Fruit fly (Drosophila melanogaster) whole organism, embryonic: ENCODE results near the gene Hr96.

Source experiments
- B-H2 ChIP-seq: fragments of 200-800 bp; sonication (Bioruptor generic); optimal IDR thresholded peaks from 2 replicates; lab custom pipeline; 2018; ENCODE audit warnings: missing biosample characterization, mild to moderate bottlenecking, missing genetic modification characterization
- CG10267 ChIP-seq: fragments of 200-800 bp; sonication (Bioruptor generic); optimal IDR thresholded peaks from 2 replicates; lab custom pipeline; 2018; ENCODE audit warnings: missing biosample characterization, mild to moderate bottlenecking, missing genetic modification characterization, moderate library complexity
- CG10462 ChIP-seq: fragments of 200-800 bp; sonication (Bioruptor generic); optimal IDR thresholded peaks from 2 replicates; lab custom pipeline; 2016; ENCODE audit warnings: missing biosample characterization, missing genetic modification characterization
- CG10654 ChIP-seq: fragments of 200-800 bp; sonication (Bioruptor generic); optimal IDR thresholded peaks from 2 replicates; lab custom pipeline; 2016; ENCODE audit warnings: missing biosample characterization, missing genetic modification characterization
- CG11093 ChIP-seq: fragments of 200-800 bp; sonication (Bioruptor generic); IDR thresholded peaks from 3 replicates; pipeline ENCODE4 v1.3.6; 2022; ENCODE audit warnings: missing biosample characterization, missing genetic modification characterization
- CG11398 ChIP-seq: fragments of 200-800 bp; sonication (Bioruptor generic); optimal IDR thresholded peaks from 2 replicates; lab custom pipeline; 2016; ENCODE audit warnings: missing biosample characterization, missing genetic modification characterization
- CG12659 ChIP-seq: fragments of 200-800 bp; sonication (Bioruptor generic); optimal IDR thresholded peaks from 3 replicates; lab custom pipeline; 2017; ENCODE audit warnings: mild to moderate bottlenecking, missing biosample characterization, missing genetic modification reagents, missing genetic modification characterization
- CG15696 ChIP-seq: fragments of 200-800 bp; sonication (Bioruptor generic); optimal IDR thresholded peaks from 2 replicates; lab custom pipeline; 2019; ENCODE audit warnings: missing biosample characterization, mild to moderate bottlenecking, missing genetic modification characterization, moderate library complexity
- CG1602 ChIP-seq: fragments of 200-800 bp; sonication (Bioruptor generic); optimal IDR thresholded peaks from 3 replicates; lab custom pipeline; 2016; ENCODE audit warnings: missing biosample characterization, missing genetic modification characterization
- CG1603 ChIP-seq: fragments of 200-800 bp; sonication (Bioruptor generic); optimal IDR thresholded peaks from 2 replicates; lab custom pipeline; 2019; ENCODE audit warnings: missing biosample characterization, mild to moderate bottlenecking, missing genetic modification characterization, moderate library complexity
- CG31388 ChIP-seq: fragments of 200-800 bp; sonication (Bioruptor generic); optimal IDR thresholded peaks from 2 replicates; lab custom pipeline; 2016; ENCODE audit warnings: missing biosample characterization, missing genetic modification characterization
- CG34422 ChIP-seq: fragments of 200-800 bp; sonication (Bioruptor generic); IDR thresholded peaks from 3 replicates; pipeline ENCODE4 v1.3.6; 2022; ENCODE audit warnings: missing biosample characterization, missing genetic modification characterization
- CG42726 ChIP-seq: fragments of 200-800 bp; sonication (Bioruptor generic); IDR thresholded peaks from 2 replicates; pipeline ENCODE4 v1.3.6; 2022; ENCODE audit warnings: missing biosample characterization, missing genetic modification characterization; ENCODE audit not compliant: partially characterized antibody
- CG5180 ChIP-seq: fragments of 200-800 bp; sonication (Bioruptor generic); optimal IDR thresholded peaks from 3 replicates; lab custom pipeline; 2017; ENCODE audit warnings: missing biosample characterization, missing genetic modification characterization, mild to moderate bottlenecking, moderate library complexity, missing genetic modification reagents
- CG6689 ChIP-seq: fragments of 200-800 bp; sonication (Bioruptor generic); IDR thresholded peaks from 2 replicates; pipeline ENCODE4 v1.3.6; 2022; ENCODE audit warnings: missing biosample characterization, missing genetic modification characterization
- CG9437 ChIP-seq: fragments of 200-800 bp; sonication (Bioruptor generic); optimal IDR thresholded peaks from 2 replicates; lab custom pipeline; 2018; ENCODE audit warnings: missing biosample characterization, mild to moderate bottlenecking, missing genetic modification characterization
- Dad ChIP-seq: fragments of 200-800 bp; sonication (Bioruptor generic); optimal IDR thresholded peaks from 3 replicates; lab custom pipeline; 2016; ENCODE audit warnings: missing biosample characterization, missing genetic modification characterization
- Dbx ChIP-seq: fragments of 200-800 bp; sonication (Bioruptor generic); IDR thresholded peaks from 3 replicates; pipeline ENCODE4 v1.3.6; 2022; ENCODE audit warnings: missing biosample characterization, missing genetic modification characterization
- Dref ChIP-seq: fragments of 200-800 bp; sonication (Bioruptor generic); IDR thresholded peaks from 2 replicates; pipeline ENCODE4 v1.3.6; 2022; ENCODE audit warnings: missing biosample characterization, missing genetic modification characterization
- H2.0 ChIP-seq: fragments of 200-800 bp; sonication (Bioruptor generic); IDR thresholded peaks from 2 replicates; pipeline ENCODE4 v1.3.6; 2022; ENCODE audit warnings: missing biosample characterization, missing genetic modification characterization
- HLH3B ChIP-seq: fragments of 200-800 bp; sonication (Bioruptor generic); IDR thresholded peaks from 2 replicates; pipeline ENCODE4 v1.3.6; 2022; ENCODE audit warnings: missing biosample characterization, missing genetic modification characterization
- HLHmδ ChIP-seq: fragments of 200-800 bp; sonication (Bioruptor generic); optimal IDR thresholded peaks from 2 replicates; lab custom pipeline; 2018; ENCODE audit warnings: missing biosample characterization, mild to moderate bottlenecking, missing genetic modification characterization, moderate library complexity
- Hmx ChIP-seq: fragments of 200-800 bp; sonication (Bioruptor generic); optimal IDR thresholded peaks from 2 replicates; lab custom pipeline; 2016; ENCODE audit warnings: missing biosample characterization, missing genetic modification characterization
- Hr78 ChIP-seq, 2 experiments: fragments of 200-800 bp in 1 of 2; fragments of >200 bp in 1 of 2; sonication (Bioruptor generic) in 1 of 2; optimal IDR thresholded peaks; 2 replicates each; lab custom pipeline; 2017 to 2019; ENCODE audit warnings: missing biosample characterization in 2 of 2, missing genetic modification characterization in 2 of 2, mild to moderate bottlenecking in 1 of 2, moderate library complexity in 1 of 2
- Med ChIP-seq: fragments of 200-800 bp; sonication (Bioruptor generic); peaks from one replicate; lab custom pipeline; 2016; ENCODE audit warnings: missing biosample characterization, missing genetic modification characterization, mild to moderate bottlenecking, inconsistent platforms, moderate library complexity
- NC2α ChIP-seq: fragments of 200-800 bp; sonication (Bioruptor generic); optimal IDR thresholded peaks from 2 replicates; lab custom pipeline; 2016; ENCODE audit warnings: missing biosample characterization, missing genetic modification characterization
- NFAT ChIP-seq: fragments of 200-800 bp; sonication (Bioruptor generic); IDR thresholded peaks from 2 replicates; pipeline ENCODE4 v1.3.6; 2022; ENCODE audit warnings: missing biosample characterization, missing genetic modification characterization
- Neu2 ChIP-seq: fragments of 200-800 bp; sonication (Bioruptor generic); optimal IDR thresholded peaks from 3 replicates; lab custom pipeline; 2016; ENCODE audit warnings: missing biosample characterization, missing genetic modification characterization, borderline replicate concordance
- Sox102F ChIP-seq: fragments of 200-800 bp; sonication (Bioruptor generic); optimal IDR thresholded peaks from 2 replicates; lab custom pipeline; 2018; ENCODE audit warnings: missing biosample characterization, mild to moderate bottlenecking, missing genetic modification characterization, moderate library complexity
- Usf ChIP-seq: fragments of 200-800 bp; sonication (Bioruptor generic); optimal IDR thresholded peaks from 2 replicates; lab custom pipeline; 2017; ENCODE audit warnings: missing genotype, missing biosample characterization, missing genetic modification characterization
- ash1 ChIP-seq: fragments of 200-800 bp; sonication (Bioruptor generic); optimal IDR thresholded peaks from 2 replicates; lab custom pipeline; 2018; ENCODE audit warnings: missing biosample characterization, mild to moderate bottlenecking, missing genetic modification characterization
- btn ChIP-seq: fragments of 200-800 bp; sonication (Bioruptor generic); optimal IDR thresholded peaks from 2 replicates; lab custom pipeline; 2016; ENCODE audit warnings: missing biosample characterization, missing genetic modification characterization
- caup ChIP-seq: fragments of 200-800 bp; sonication (Bioruptor generic); optimal IDR thresholded peaks from 3 replicates; lab custom pipeline; 2017; ENCODE audit warnings: missing biosample characterization, mild to moderate bottlenecking, missing genetic modification characterization, moderate library complexity; ENCODE audit not compliant: severe bottlenecking
- eve ChIP-seq, 2 experiments: fragments of >200 bp; optimal IDR thresholded peaks; 2 replicates each; lab custom pipeline; 2017; ENCODE audit warnings: missing biosample characterization in 2 of 2, missing genetic modification characterization in 2 of 2
- fu2 ChIP-seq: fragments of 200-800 bp; sonication (Bioruptor generic); optimal IDR thresholded peaks from 2 replicates; lab custom pipeline; 2016; ENCODE audit warnings: missing biosample characterization, missing genetic modification characterization
- grau ChIP-seq: fragments of 200-800 bp; optimal IDR thresholded peaks from 3 replicates; lab custom pipeline; 2019; ENCODE audit warnings: missing biosample characterization, mild to moderate bottlenecking, missing genetic modification characterization, moderate library complexity
- gro ChIP-seq: fragments of 200-800 bp; sonication (Bioruptor generic); optimal IDR thresholded peaks from 2 replicates; lab custom pipeline; 2016; ENCODE audit warnings: missing biosample characterization, missing genetic modification characterization
- ind ChIP-seq: fragments of 200-800 bp; sonication (Bioruptor generic); optimal IDR thresholded peaks from 3 replicates; lab custom pipeline; 2016; ENCODE audit warnings: missing biosample characterization, missing genetic modification characterization
- jing ChIP-seq: fragments of 200-800 bp; sonication (Bioruptor generic); optimal IDR thresholded peaks from 2 replicates; lab custom pipeline; 2018; ENCODE audit warnings: missing biosample characterization, mild to moderate bottlenecking, missing genetic modification characterization
- klu ChIP-seq: fragments of 200-800 bp; sonication (Bioruptor generic); IDR thresholded peaks from 2 replicates; pipeline ENCODE4 v1.3.6; 2022; ENCODE audit warnings: missing biosample characterization, missing genetic modification characterization
- mld ChIP-seq: fragments of 200-800 bp; sonication (Bioruptor generic); IDR thresholded peaks from 3 replicates; pipeline ENCODE4 v1.3.6; 2022; ENCODE audit warnings: missing biosample characterization, missing genetic modification characterization; ENCODE audit not compliant: partially characterized antibody
- p53 ChIP-seq: fragments of 200-800 bp; sonication (Bioruptor generic); optimal IDR thresholded peaks from 2 replicates; lab custom pipeline; 2016; ENCODE audit warnings: missing biosample characterization, missing genetic modification characterization
- pita ChIP-seq: fragments of 200-800 bp; sonication (Bioruptor generic); optimal IDR thresholded peaks from 2 replicates; lab custom pipeline; 2017; ENCODE audit warnings: missing biosample characterization, mild to moderate bottlenecking, missing genetic modification characterization
- repo ChIP-seq: fragments of 200-800 bp; sonication (Bioruptor generic); optimal IDR thresholded peaks from 2 replicates; lab custom pipeline; 2016; ENCODE audit warnings: missing biosample characterization, missing genetic modification characterization
- salm ChIP-seq: fragments of 200-800 bp; sonication (Bioruptor generic); optimal IDR thresholded peaks from 2 replicates; lab custom pipeline; 2018; ENCODE audit warnings: missing biosample characterization, mild to moderate bottlenecking, missing genetic modification characterization
- schlank ChIP-seq: fragments of 200-800 bp; sonication (Bioruptor generic); optimal IDR thresholded peaks from 2 replicates; lab custom pipeline; 2018; ENCODE audit warnings: missing biosample characterization, mild to moderate bottlenecking, missing genetic modification characterization
- sqz ChIP-seq: fragments of 200-800 bp; sonication (Bioruptor generic); optimal IDR thresholded peaks from 3 replicates; lab custom pipeline; 2018; ENCODE audit warnings: missing biosample characterization, mild to moderate bottlenecking, missing genetic modification characterization
- trem ChIP-seq: fragments of 200-800 bp; optimal IDR thresholded peaks from 3 replicates; lab custom pipeline; 2019; ENCODE audit warnings: missing biosample characterization, mild to moderate bottlenecking, missing genetic modification characterization, moderate library complexity
- wor ChIP-seq: fragments of 200-800 bp; sonication (Bioruptor generic); IDR thresholded peaks from 2 replicates; pipeline ENCODE4 v1.3.6; 2022; ENCODE audit warnings: missing biosample characterization, missing genetic modification characterization
- zfh2 ChIP-seq: fragments of 200-800 bp; sonication (Bioruptor generic); optimal IDR thresholded peaks from 2 replicates; lab custom pipeline; 2016; ENCODE audit warnings: missing biosample characterization, missing genetic modification characterization

The Hr96 gene

DNA sequence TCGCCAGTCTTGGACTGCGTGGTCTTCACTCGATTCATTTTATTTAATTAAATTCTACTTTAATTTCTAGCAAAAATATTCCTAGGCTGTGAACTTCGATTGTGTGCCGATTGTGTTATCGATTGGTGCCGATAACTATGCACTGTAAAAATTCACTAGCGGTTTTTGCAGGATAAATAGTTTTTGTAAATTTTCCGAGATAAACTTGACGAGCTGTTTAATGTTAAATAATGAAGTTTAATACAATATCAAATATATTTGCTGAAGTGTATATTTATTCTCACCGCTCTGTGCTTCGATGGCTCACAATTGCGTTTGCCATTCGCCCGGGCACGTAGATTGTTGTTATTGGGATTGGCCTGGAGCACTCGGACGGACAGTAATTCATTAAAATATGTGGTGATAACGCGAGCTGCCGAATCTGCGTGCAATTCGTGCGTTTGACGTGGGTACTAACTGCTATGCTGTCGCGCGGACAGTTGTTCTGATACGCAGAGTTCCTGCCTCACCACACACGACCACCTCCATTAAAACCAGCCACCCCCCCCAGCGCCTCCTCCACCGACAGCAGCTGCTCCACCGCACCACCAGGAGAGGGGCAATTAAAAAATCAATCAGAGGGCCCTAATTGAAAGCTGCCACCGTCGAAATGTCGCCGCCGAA lies at the start of gene Hr96, which contains the start of gene EMC6 (continued):
- TF ChIP-seq CG15696 (peak; percentile 92), schlank (tag; lab: Kevin White, UChicago) (peak; percentile 87), CG5180 (no peak), HLHmδ (GFP tag; lab: Kevin White, UChicago) (no peak), B-H2 (GFP tag; lab: Kevin White, UChicago) (peak; percentile 96), CG31388 (GFP tag; lab: Kevin White, UChicago) (peak; percentile 71), CG10267 (tag; lab: Kevin White, UChicago) (peak; percentile 88), fu2 (GFP tag; lab: Kevin White, UChicago) (peak; percentile 83), CG1602 (GFP tag; lab: Kevin White, UChicago) (peak; percentile 93), Med (peak; percentile 99), Usf (peak; percentile 84), grau (tag; lab: Kevin White, UChicago) (peak; percentile 92), gro (GFP tag; lab: Kevin White, UChicago) (no peak), Dref (peak; percentile 85), ash1 (GFP tag; lab: Kevin White, UChicago) (peak; percentile 83), NC2α (GFP tag; lab: Kevin White, UChicago) (peak; percentile 80), pita (GFP tag; lab: Kevin White, UChicago) (no peak), jing (GFP tag; lab: Kevin White, UChicago) (peak; percentile 80), CG34422 (GFP tag; lab: Robert Waterston, UW) (peak; percentile 89), Sox102F (peak; percentile 93), p53 (GFP tag; lab: Kevin White, UChicago) (peak; percentile 78), CG42726 (GFP tag; lab: Robert Waterston, UW) (no peak), Hr78 (GFP tag; optimal IDR thresholded peaks at IDR 0.05; lab: Kevin White, UChicago) (no peak), mld (GFP tag; lab: Robert Waterston, UW) (peak; percentile 59; the same call in 2 of the 3 replicates), CG1603 (tag; lab: Kevin White, UChicago) (peak; percentile 97), eve (GFP tag; optimal IDR thresholded peaks at IDR 0.05; lab: Kevin White, UChicago) (no peak), trem (peak; percentile 94), HLH3B (GFP tag; lab: Robert Waterston, UW) (peak; percentile 92), btn (GFP tag; lab: Kevin White, UChicago) (peak; percentile 81), CG10654 (GFP tag; lab: Kevin White, UChicago) (peak; percentile 93), CG6689 (peak; percentile 91), klu (GFP tag; lab: Robert Waterston, UW) (peak; percentile 88), CG10462 (GFP tag; lab: Kevin White, UChicago) (peak; percentile 88), H2.0 (GFP tag; lab: Robert Waterston, UW) (peak; percentile 90), CG11093 (peak; percentile 75; the same call in 2 of the 3 replicates), caup (peak; percentile 94), Hmx (GFP tag; lab: Kevin White, UChicago) (peak; percentile 75), NFAT (GFP tag; lab: Robert Waterston, UW) (peak; percentile 97), Dad (GFP tag; lab: Kevin White, UChicago) (peak; percentile 95), wor (GFP tag; lab: Robert Waterston, UW) (peak; percentile 79), zfh2 (GFP tag; lab: Kevin White, UChicago) (peak; percentile 95), Neu2 (GFP tag; lab: Kevin White, UChicago) (peak; percentile 32), CG12659 (GFP tag; lab: Kevin White, UChicago) (peak; percentile 97), ind (GFP tag; lab: Kevin White, UChicago) (peak; percentile 94), sqz (GFP tag; lab: Kevin White, UChicago) (no peak), CG11398 (peak; percentile 82), repo (GFP tag; lab: Kevin White, UChicago) (peak; percentile 82), CG9437 (peak; percentile 71), Dbx (peak; percentile 96), salm (tag; lab: Kevin White, UChicago) (peak; percentile 84)
